Worm (Caenorhabditis elegans): Measurements from ENCODE around the gene F25B5.6.

The F25B5.6 gene

DNA sequence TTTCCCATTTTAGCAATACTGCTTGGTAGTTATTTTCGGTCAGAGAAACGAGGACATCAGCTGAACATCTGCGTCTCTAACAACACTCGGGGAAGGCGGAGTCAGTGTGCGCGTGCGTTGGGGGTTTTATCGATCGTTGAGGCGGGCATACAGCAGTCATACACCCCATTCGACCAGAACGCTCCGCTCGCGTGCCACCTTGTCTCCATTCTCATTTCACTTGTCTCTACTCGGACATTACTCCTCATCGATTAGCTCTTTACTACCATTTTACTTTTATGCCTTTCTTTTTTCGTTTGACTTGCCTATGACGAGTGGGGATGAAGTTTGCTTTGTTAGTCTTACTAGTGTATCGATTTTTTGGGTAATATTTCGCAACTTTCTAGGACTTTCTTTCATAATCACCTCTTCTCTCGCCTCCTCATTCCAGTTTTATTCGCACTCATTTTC lies 8.0 kb downstream of the F25B5.6 start (continued):
- TF ChIP-seq lsy-12 (tag; optimal IDR thresholded peaks at IDR 0.05) = peak; percentile 3
- no peak for TF ChIP-seq lin-15B (tag; optimal IDR thresholded peaks at IDR 0.05)
- TF ChIP-seq sea-2 (GFP tag; optimal IDR thresholded peaks at IDR 0.05) = peak; percentile 76

ce11 chrIII:5939453-5940296 lies 8.9 kb downstream of the F25B5.6 start, which contains the start of gene ubq-1:
TSS of gene ubq-1 (plus strand) at chrIII:5940254.
- no peak for TF ChIP-seq ztf-11 (tag; optimal IDR thresholded peaks at IDR 0.05)
- TF ChIP-seq pqm-1 (tag; optimal IDR thresholded peaks at IDR 0.05) = no peak
- peak; percentile 7 for TF ChIP-seq nhr-23 (tag; optimal IDR thresholded peaks at IDR 0.05)
- no peak for TF ChIP-seq lin-39 (tag; optimal IDR thresholded peaks at IDR 0.05)
- TF ChIP-seq pha-4 (tag; optimal IDR thresholded peaks at IDR 0.05) = peak; percentile 61
- peak; percentile 28 for TF ChIP-seq hmg-11 (tag; optimal IDR thresholded peaks at IDR 0.05)
- TF ChIP-seq nhr-237 (tag; optimal IDR thresholded peaks at IDR 0.05) = no peak
- peak; percentile 59 for TF ChIP-seq ama-1 (optimal IDR thresholded peaks at IDR 0.05)
- no peak for TF ChIP-seq ceh-16 (tag; optimal IDR thresholded peaks at IDR 0.05)
- TF ChIP-seq nhr-67 (tag; optimal IDR thresholded peaks at IDR 0.05) = no peak
- peak; percentile 24 for TF ChIP-seq nfya-1 (tag; optimal IDR thresholded peaks at IDR 0.05; ENCODE audit: insufficient read depth)
- peak; percentile 15 for TF ChIP-seq ceh-82 (tag; optimal IDR thresholded peaks at IDR 0.05)
- TF ChIP-seq nhr-25 (tag; optimal IDR thresholded peaks at IDR 0.05) = peak; percentile 64
- peak; percentile 15 for TF ChIP-seq egl-27 (tag; optimal IDR thresholded peaks at IDR 0.05)
- no peak for TF ChIP-seq elt-1 (tag; optimal IDR thresholded peaks at IDR 0.05)
- TF ChIP-seq elt-2 (tag; optimal IDR thresholded peaks at IDR 0.05) = peak; percentile 15

ce11 chrIII:5938790-5939452 lies 9.6 kb downstream of the F25B5.6 start:
- peak; percentile 69 for TF ChIP-seq elt-2 (tag; optimal IDR thresholded peaks at IDR 0.05)
- no peak for TF ChIP-seq skn-1 (tag; optimal IDR thresholded peaks at IDR 0.05)
- TF ChIP-seq unc-39 (tag; optimal IDR thresholded peaks at IDR 0.05) = no peak
- TF ChIP-seq lin-39 (tag; optimal IDR thresholded peaks at IDR 0.05) = peak; percentile 13
- TF ChIP-seq pqm-1 (tag; optimal IDR thresholded peaks at IDR 0.05) = peak; percentile 61
- peak; percentile 57 for TF ChIP-seq pha-4 (tag; optimal IDR thresholded peaks at IDR 0.05)

DNA sequence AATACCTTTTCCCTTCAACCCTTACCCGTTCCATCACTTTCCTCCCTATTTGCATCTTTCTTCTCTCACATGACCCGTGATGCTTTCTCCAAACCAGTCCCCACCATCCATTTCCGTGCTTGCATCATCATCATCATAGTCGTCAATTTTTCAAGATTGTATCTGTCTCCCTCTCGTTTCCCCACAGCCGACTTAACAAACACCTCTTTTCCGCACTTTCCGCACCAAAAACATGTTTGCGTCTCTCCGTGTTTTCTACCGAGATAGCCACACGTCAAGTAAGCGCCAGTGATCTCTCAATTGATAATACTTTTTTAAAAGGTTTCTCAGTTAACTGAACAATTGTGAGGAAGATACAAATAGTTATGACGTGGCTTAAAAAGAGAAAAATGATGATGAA lies 10.5 kb downstream of the F25B5.6 start:
- TF ChIP-seq ZK546.5 (tag; optimal IDR thresholded peaks at IDR 0.05) = no peak
- TF ChIP-seq tbx-2 (tag; optimal IDR thresholded peaks at IDR 0.05) = peak; percentile 38
- peak; percentile 6 for TF ChIP-seq hmg-11 (tag; optimal IDR thresholded peaks at IDR 0.05)
- TF ChIP-seq fkh-2 (tag; optimal IDR thresholded peaks at IDR 0.05) = no peak
- peak in 1 of 3 experiments; percentile 52 for TF ChIP-seq elt-3 (tag; optimal IDR thresholded peaks at IDR 0.05)
- peak; percentile 52 for TF ChIP-seq pha-4 (tag; optimal IDR thresholded peaks at IDR 0.05)
- peak; percentile 78 for TF ChIP-seq nhr-43 (tag; optimal IDR thresholded peaks at IDR 0.05; ENCODE audit: poor library complexity, severe bottlenecking)
- no peak for TF ChIP-seq lin-15B (tag; optimal IDR thresholded peaks at IDR 0.05)
- TF ChIP-seq nhr-25 (tag; optimal IDR thresholded peaks at IDR 0.05) = peak; percentile 95
- no peak for TF ChIP-seq zag-1 (tag; optimal IDR thresholded peaks at IDR 0.05)
- peak; percentile 32 for TF ChIP-seq ceh-16 (tag; optimal IDR thresholded peaks at IDR 0.05)
- no peak for TF ChIP-seq pqm-1 (tag; optimal IDR thresholded peaks at IDR 0.05)
- TF ChIP-seq nhr-12 (tag; optimal IDR thresholded peaks at IDR 0.05) = no peak
- TF ChIP-seq mml-1 (tag; optimal IDR thresholded peaks at IDR 0.05) = no peak
- peak; percentile 15 for TF ChIP-seq ama-1 (optimal IDR thresholded peaks at IDR 0.05)
- TF ChIP-seq unc-39 (tag; optimal IDR thresholded peaks at IDR 0.05) = no peak
- peak; percentile 14 for TF ChIP-seq ztf-4 (tag; optimal IDR thresholded peaks at IDR 0.05)
- TF ChIP-seq eor-1 (tag; optimal IDR thresholded peaks at IDR 0.05) = peak in 1 of 2 experiments; percentile 54
- peak; percentile 83 for TF ChIP-seq nfya-1 (tag; optimal IDR thresholded peaks at IDR 0.05; ENCODE audit: insufficient read depth)
- TF ChIP-seq daf-12 (tag; optimal IDR thresholded peaks at IDR 0.05) = no peak
- TF ChIP-seq snpc-4 (tag; optimal IDR thresholded peaks at IDR 0.05) = peak; percentile 40
- no peak for TF ChIP-seq fkh-10 (GFP tag; optimal IDR thresholded peaks at IDR 0.05)
- no peak for TF ChIP-seq nhr-237 (tag; optimal IDR thresholded peaks at IDR 0.05)
- TF ChIP-seq egl-5 (tag; optimal IDR thresholded peaks at IDR 0.05) = peak; percentile 38
- no peak for TF ChIP-seq lsy-12 (tag; optimal IDR thresholded peaks at IDR 0.05)
- peak; percentile 72 for TF ChIP-seq ceh-28 (tag; optimal IDR thresholded peaks at IDR 0.05)
- no peak for TF ChIP-seq nhr-77 (tag; optimal IDR thresholded peaks at IDR 0.05)
- TF ChIP-seq jun-1 (tag; optimal IDR thresholded peaks at IDR 0.05) = peak; percentile 21
- peak; percentile 23 for TF ChIP-seq mdl-1 (tag; optimal IDR thresholded peaks at IDR 0.05)
- TF ChIP-seq nhr-67 (tag; optimal IDR thresholded peaks at IDR 0.05) = no peak
- TF ChIP-seq ceh-82 (tag; optimal IDR thresholded peaks at IDR 0.05) = no peak
- TF ChIP-seq aly-2 (tag; optimal IDR thresholded peaks at IDR 0.05) = no peak
- TF ChIP-seq elt-1 (tag; optimal IDR thresholded peaks at IDR 0.05) = peak; percentile 97
- TF ChIP-seq unc-62 (GFP tag; optimal IDR thresholded peaks at IDR 0.05) = peak; percentile 93
- no peak for TF ChIP-seq nhr-28 (tag; optimal IDR thresholded peaks at IDR 0.05)
- TF ChIP-seq egl-27 (tag; optimal IDR thresholded peaks at IDR 0.05) = peak; percentile 73

Measured in whole organism, L3 larva.